Worm (Caenorhabditis elegans): Measurements from ENCODE around the gene cpz-2.

ce11 chrV:13390936-13391335 is 9.9 kb downstream of the cpz-2 start:
- TF ChIP-seq unc-39 (tag; optimal IDR thresholded peaks at IDR 0.05) (no peak), snpc-4 (tag; optimal IDR thresholded peaks at IDR 0.05) (no peak), nhr-12 (tag; optimal IDR thresholded peaks at IDR 0.05) (no peak), blmp-1 (tag; optimal IDR thresholded peaks at IDR 0.05) (no peak), ztf-11 (tag; optimal IDR thresholded peaks at IDR 0.05) (no peak), nhr-2 (tag; optimal IDR thresholded peaks at IDR 0.05) (no peak), pha-4 (tag; optimal IDR thresholded peaks at IDR 0.05) (no peak), ceh-83 (GFP tag; optimal IDR thresholded peaks at IDR 0.05) (no peak), lsy-2 (tag; optimal IDR thresholded peaks at IDR 0.05) (peak; percentile 16), nhr-28 (tag; optimal IDR thresholded peaks at IDR 0.05) (no peak), unc-62 (GFP tag; optimal IDR thresholded peaks at IDR 0.05) (no peak), ces-1 (GFP tag; optimal IDR thresholded peaks at IDR 0.05) (no peak)
